Worm (Caenorhabditis elegans): ENCODE measurements around the gene Y49F6C.2.

ce11 chrII:3367100-3367499 is 11.3 kb upstream of the Y49F6C.2 start, which contains the start of gene Y49F6C.6:
- TF ChIP-seq flt-1 (GFP tag; IDR thresholded peaks at IDR 0.05) (no peak), ref-1 (GFP tag; conservative IDR thresholded peaks at IDR 0.05) (no peak), cog-1 (tag; optimal IDR thresholded peaks at IDR 0.05) (no peak)

Data from whole organism, midembryonic.